Worm (Caenorhabditis elegans): ENCODE results near the gene sra-32.

sra-32 gene

ce11 chrII:4506552-4507291 lies 25.1 kb downstream of the sra-32 start:
- TF ChIP-seq dmd-4 (tag; optimal IDR thresholded peaks at IDR 0.05), result no peak
- no peak for TF ChIP-seq nhr-11 (tag; optimal IDR thresholded peaks at IDR 0.05)
- no peak for TF ChIP-seq unc-39 (tag; optimal IDR thresholded peaks at IDR 0.05)
- no peak for TF ChIP-seq blmp-1 (tag; optimal IDR thresholded peaks at IDR 0.05; ENCODE audit: insufficient read depth)
- TF ChIP-seq nhr-12 (tag; optimal IDR thresholded peaks at IDR 0.05), result no peak
- TF ChIP-seq nhr-10 (tag; optimal IDR thresholded peaks at IDR 0.05), result no peak
- peak; percentile 10 for TF ChIP-seq egl-27 (tag; optimal IDR thresholded peaks at IDR 0.05)
- TF ChIP-seq unc-55 (GFP tag; optimal IDR thresholded peaks at IDR 0.05), result peak; percentile 80
- TF ChIP-seq skn-1 (tag; optimal IDR thresholded peaks at IDR 0.05), result no peak
- TF ChIP-seq gmeb-1 (tag; optimal IDR thresholded peaks at IDR 0.05), result no peak
- peak; percentile 45 to 78 for TF ChIP-seq lsy-2 (tag; optimal IDR thresholded peaks at IDR 0.05)
- no peak for TF ChIP-seq Y55F3AM.14 (GFP tag; optimal IDR thresholded peaks at IDR 0.05)
- TF ChIP-seq lin-39 (tag; optimal IDR thresholded peaks at IDR 0.05), result no peak
- TF ChIP-seq snpc-4 (tag; optimal IDR thresholded peaks at IDR 0.05), result peak; percentile 57
- no peak for TF ChIP-seq aly-2 (tag; optimal IDR thresholded peaks at IDR 0.05)
- TF ChIP-seq C34F6.9 (tag; optimal IDR thresholded peaks at IDR 0.05), result peak; percentile 82
- no peak for TF ChIP-seq elt-3 (tag; optimal IDR thresholded peaks at IDR 0.05)
- TF ChIP-seq lin-11 (tag; optimal IDR thresholded peaks at IDR 0.05), result peak; percentile 17
- TF ChIP-seq lin-13 (GFP tag; optimal IDR thresholded peaks at IDR 0.05), result peak; percentile 45
- TF ChIP-seq mbf-1 (tag; optimal IDR thresholded peaks at IDR 0.05), result no peak
- no peak for TF ChIP-seq sma-3 (GFP tag; optimal IDR thresholded peaks at IDR 0.05)
- TF ChIP-seq R02D3.7 (tag; optimal IDR thresholded peaks at IDR 0.05), result no peak
- TF ChIP-seq ceh-16 (tag; optimal IDR thresholded peaks at IDR 0.05), result no peak
- peak; percentile 75 to 88 for TF ChIP-seq mdl-1 (tag; optimal IDR thresholded peaks at IDR 0.05)
- TF ChIP-seq ztf-1 (GFP tag; conservative IDR thresholded peaks at IDR 0.05), result no peak
- TF ChIP-seq sma-9 (GFP tag; optimal IDR thresholded peaks at IDR 0.05), result peak; percentile 76
- no peak for TF ChIP-seq sma-9 (tag; optimal IDR thresholded peaks at IDR 0.05)
- peak; percentile 60 for TF ChIP-seq sem-4 (tag; optimal IDR thresholded peaks at IDR 0.05)
- peak; percentile 43 for TF ChIP-seq zag-1 (tag; optimal IDR thresholded peaks at IDR 0.05)
- no peak for TF ChIP-seq ztf-4 (tag; optimal IDR thresholded peaks at IDR 0.05)
- peak; percentile 76 for TF ChIP-seq crh-2 (tag; optimal IDR thresholded peaks at IDR 0.05)
- peak; percentile 84 for TF ChIP-seq nhr-129 (tag; optimal IDR thresholded peaks at IDR 0.05)
- no peak for TF ChIP-seq alr-1 (tag; optimal IDR thresholded peaks at IDR 0.05)
- TF ChIP-seq nhr-23 (tag; optimal IDR thresholded peaks at IDR 0.05), result no peak
- TF ChIP-seq nhr-77 (tag; optimal IDR thresholded peaks at IDR 0.05), result no peak
- TF ChIP-seq nhr-25 (tag; optimal IDR thresholded peaks at IDR 0.05), result no peak
- TF ChIP-seq nhr-237 (tag; optimal IDR thresholded peaks at IDR 0.05), result no peak
- peak; percentile 42 for TF ChIP-seq fos-1 (tag; optimal IDR thresholded peaks at IDR 0.05)
- no peak for TF ChIP-seq elt-1 (tag; optimal IDR thresholded peaks at IDR 0.05)
- no peak for TF ChIP-seq peb-1 (tag; optimal IDR thresholded peaks at IDR 0.05)
- no peak for TF ChIP-seq nhr-6 (tag; optimal IDR thresholded peaks at IDR 0.05)
- peak; percentile 84 for TF ChIP-seq F13H6.1 (tag; optimal IDR thresholded peaks at IDR 0.05)
- TF ChIP-seq ZK546.5 (tag; optimal IDR thresholded peaks at IDR 0.05), result no peak
- TF ChIP-seq mab-5 (tag; optimal IDR thresholded peaks at IDR 0.05), result peak; percentile 40
- no peak for TF ChIP-seq nhr-21 (tag; optimal IDR thresholded peaks at IDR 0.05)
- no peak for TF ChIP-seq ztf-11 (tag; optimal IDR thresholded peaks at IDR 0.05)
- TF ChIP-seq ama-1 (optimal IDR thresholded peaks at IDR 0.05), result no peak
- no peak for TF ChIP-seq ceh-82 (tag; optimal IDR thresholded peaks at IDR 0.05)
- TF ChIP-seq unc-62 (GFP tag; optimal IDR thresholded peaks at IDR 0.05), result no peak
